Fruit fly (Drosophila melanogaster): ENCODE results near the gene Spn31A.
A peak's percentile ranks its signal among the peaks of the same experiment; 100 is the strongest.

Spn31A gene

DNA sequence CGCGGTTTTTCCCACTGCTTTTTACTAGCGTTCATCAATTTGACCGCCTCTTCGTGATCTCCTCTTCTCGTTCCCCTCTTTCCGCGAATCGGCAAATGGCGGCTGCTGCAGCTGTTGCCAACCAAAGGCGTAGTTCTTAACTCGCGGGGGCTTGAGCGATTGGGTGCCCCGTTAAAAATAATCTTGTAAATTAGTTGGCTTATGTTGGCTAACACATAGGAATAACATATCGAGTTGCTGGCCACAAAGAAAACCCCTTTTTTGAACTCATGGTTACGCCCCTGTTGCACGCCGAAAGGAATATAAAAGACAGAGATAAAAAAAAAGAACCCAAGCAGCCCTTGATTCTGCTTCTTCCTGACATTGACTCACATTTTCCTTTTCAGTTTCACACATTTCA lies 3.4 kb upstream of the Spn31A start (continued):
- TF ChIP-seq CG14860 (GFP tag; IDR thresholded peaks at IDR 0.05; ENCODE audit: partially characterized antibody) (no peak), run (tag; optimal IDR thresholded peaks at IDR 0.05) (no peak), Opbp (GFP tag; IDR thresholded peaks at IDR 0.05; ENCODE audit: partially characterized antibody) (no peak), Gug (GFP tag; IDR thresholded peaks at IDR 0.05) (peak; percentile 89), CG15601 (tag; optimal IDR thresholded peaks at IDR 0.05) (peak; percentile 22), CG11695 (GFP tag; IDR thresholded peaks at IDR 0.05) (peak; percentile 70; the same call in 2 of the 3 replicates), lov (optimal IDR thresholded peaks at IDR 0.05) (no peak), lov (GFP tag; IDR thresholded peaks at IDR 0.05) (peak; percentile 94), CG3726 (GFP tag; IDR thresholded peaks at IDR 0.05) (peak; percentile 81; the same call in 2 of the 3 replicates), CG10147 (GFP tag; optimal IDR thresholded peaks at IDR 0.05) (no peak), CG32532 (GFP tag; IDR thresholded peaks at IDR 0.05) (peak; percentile 62), gfzf (GFP tag; optimal IDR thresholded peaks at IDR 0.05) (no peak), H2.0 (GFP tag; IDR thresholded peaks at IDR 0.05) (peak; percentile 84), mld (GFP tag; IDR thresholded peaks at IDR 0.05; ENCODE audit: partially characterized antibody) (no peak), CG6254 (GFP tag; optimal IDR thresholded peaks at IDR 0.05) (peak; percentile 57), TFAM (GFP tag; optimal IDR thresholded peaks at IDR 0.05) (peak; percentile 1), NC2β (GFP tag; optimal IDR thresholded peaks at IDR 0.05) (peak; percentile 24), chinmo (GFP tag; IDR thresholded peaks at IDR 0.05; ENCODE audit: partially characterized antibody) (no peak), psq (GFP tag; optimal IDR thresholded peaks at IDR 0.05) (peak; percentile 53), Sox100B (GFP tag; optimal IDR thresholded peaks at IDR 0.05) (peak; percentile 60), grau (tag; optimal IDR thresholded peaks at IDR 0.05) (peak; percentile 51), esg (GFP tag; conservative IDR thresholded peaks at IDR 0.05) (peak; percentile 70), schlank (tag; optimal IDR thresholded peaks at IDR 0.05) (no peak), sna (GFP tag; IDR thresholded peaks at IDR 0.05; ENCODE audit: partially characterized antibody) (no peak), Blimp-1 (GFP tag; optimal IDR thresholded peaks at IDR 0.05) (peak; percentile 66), Rfx (GFP tag; IDR thresholded peaks at IDR 0.05) (peak; percentile 83), NFAT (GFP tag; IDR thresholded peaks at IDR 0.05) (peak; percentile 75), CG16863 (GFP tag; optimal IDR thresholded peaks at IDR 0.05) (peak; percentile 68), Ptx1 (GFP tag; IDR thresholded peaks at IDR 0.05) (peak; percentile 87), GATAe (GFP tag; conservative IDR thresholded peaks at IDR 0.05) (no peak), CG9727 (GFP tag; optimal IDR thresholded peaks at IDR 0.05) (peak; percentile 79), gsb (GFP tag; IDR thresholded peaks at IDR 0.05) (no peak), yki (optimal IDR thresholded peaks at IDR 0.05) (no peak), CG16813 (GFP tag; IDR thresholded peaks at IDR 0.05; ENCODE audit: partially characterized antibody) (no peak), sug (tag; optimal IDR thresholded peaks at IDR 0.05) (no peak), Gsc (GFP tag; IDR thresholded peaks at IDR 0.05) (peak; percentile 61), hkb (optimal IDR thresholded peaks at IDR 0.05) (no peak), hkb (GFP tag; IDR thresholded peaks at IDR 0.05) (peak; percentile 79), CG12219 (GFP tag; optimal IDR thresholded peaks at IDR 0.05) (peak; percentile 65), CG12104 (GFP tag; optimal IDR thresholded peaks at IDR 0.05) (peak; percentile 22), dmrt11E (tag; optimal IDR thresholded peaks at IDR 0.05) (peak; percentile 88), CG8281 (tag; optimal IDR thresholded peaks at IDR 0.05) (peak; percentile 43), Chrac-16 (GFP tag; optimal IDR thresholded peaks at IDR 0.05) (peak; percentile 76), lola (GFP tag; optimal IDR thresholded peaks at IDR 0.05) (peak in 1 of 3 experiments; percentile 78), CG10209 (GFP tag; optimal IDR thresholded peaks at IDR 0.05) (peak; percentile 64), salm (tag; optimal IDR thresholded peaks at IDR 0.05) (no peak), BtbVII (GFP tag; optimal IDR thresholded peaks at IDR 0.05) (no peak)
